Fruit fly (Drosophila melanogaster): ENCODE data around the gene Vml.
A peak's percentile ranks its signal among the peaks of the same experiment; 100 is the strongest.

Gene Vml

DNA sequence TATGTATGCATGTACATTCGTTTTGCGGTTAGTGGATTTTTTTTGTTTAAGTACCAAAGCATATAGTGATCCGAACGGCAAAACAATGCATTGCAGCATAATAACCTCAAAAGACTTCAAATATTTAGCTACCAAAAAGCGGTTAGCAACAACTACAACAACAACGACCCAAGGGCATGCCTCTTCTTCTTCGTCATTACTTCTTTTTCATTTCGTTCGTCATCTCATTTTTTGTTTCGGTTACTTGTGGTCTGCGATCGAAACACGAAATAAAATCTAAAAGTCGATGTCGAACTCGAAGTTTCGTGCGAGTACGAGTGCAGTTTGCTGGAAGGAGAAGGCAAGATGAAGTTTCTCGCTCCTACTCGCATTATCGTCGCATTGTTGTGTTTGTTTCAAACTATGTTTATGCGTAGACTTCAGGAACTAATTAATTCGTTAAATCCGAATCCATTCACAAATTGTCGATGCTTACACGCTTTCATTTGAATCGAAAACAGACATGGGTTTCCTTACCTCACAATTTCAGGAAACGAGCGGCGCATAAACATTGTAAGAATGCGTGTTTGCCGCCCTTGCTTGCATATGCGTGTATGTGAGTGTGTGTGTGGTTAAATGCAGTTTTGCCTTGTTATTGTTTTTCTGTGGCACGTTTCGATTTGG lies 23.2 kb downstream of the Vml start (continued):
- TF ChIP-seq Usf (GFP tag; optimal IDR thresholded peaks at IDR 0.05) (peak; percentile 53), Six4 (GFP tag; optimal IDR thresholded peaks at IDR 0.05) (peak; percentile 76), Max (GFP tag; optimal IDR thresholded peaks at IDR 0.05) (peak; percentile 41), CG2875 (GFP tag; optimal IDR thresholded peaks at IDR 0.05) (peak; percentile 77), CG15696 (tag; optimal IDR thresholded peaks at IDR 0.05) (peak; percentile 75), Ets97D (GFP tag; optimal IDR thresholded peaks at IDR 0.05) (peak; percentile 36), CG1832 (GFP tag; optimal IDR thresholded peaks at IDR 0.05) (no peak), ara (GFP tag; IDR thresholded peaks at IDR 0.05) (peak; percentile 95), CG43689 (GFP tag; IDR thresholded peaks at IDR 0.05) (peak; percentile 72), usp (GFP tag; optimal IDR thresholded peaks at IDR 0.05) (no peak), CG14965 (GFP tag; optimal IDR thresholded peaks at IDR 0.05; ENCODE audit: borderline replicate concordance) (no peak), bcd (GFP tag; optimal IDR thresholded peaks at IDR 0.05) (peak; percentile 58), CG8359 (GFP tag; optimal IDR thresholded peaks at IDR 0.05; ENCODE audit: borderline replicate concordance) (peak; percentile 69), zen2 (GFP tag; IDR thresholded peaks at IDR 0.05; ENCODE audit: partially characterized antibody) (no peak), Dll (GFP tag; IDR thresholded peaks at IDR 0.05; ENCODE audit: partially characterized antibody) (no peak), mam (GFP tag; optimal IDR thresholded peaks at IDR 0.05) (peak; percentile 61), Sin3A (optimal IDR thresholded peaks at IDR 0.05) (no peak), CG12769 (tag; optimal IDR thresholded peaks at IDR 0.05) (peak; percentile 67), CG13424 (tag; optimal IDR thresholded peaks at IDR 0.05) (peak; percentile 80), Myb (GFP tag; optimal IDR thresholded peaks at IDR 0.05) (peak; percentile 35), CG16813 (GFP tag; IDR thresholded peaks at IDR 0.05; ENCODE audit: partially characterized antibody) (no peak), Oaz (GFP tag; IDR thresholded peaks at IDR 0.05) (0 out of 2 replicates have a peak, but pooled peaks have one; percentile 12), dimm (GFP tag; IDR thresholded peaks at IDR 0.05) (peak; percentile 58; the same call in 1 of the 2 replicates), tio (GFP tag; optimal IDR thresholded peaks at IDR 0.05) (peak; percentile 59), run (tag; optimal IDR thresholded peaks at IDR 0.05) (peak; percentile 74), CG10209 (GFP tag; optimal IDR thresholded peaks at IDR 0.05) (peak; percentile 75), sc (optimal IDR thresholded peaks at IDR 0.05) (no peak), sc (GFP tag; optimal IDR thresholded peaks at IDR 0.05) (peak; percentile 75), row (GFP tag; IDR thresholded peaks at IDR 0.05) (peak; percentile 90), scrt (GFP tag; optimal IDR thresholded peaks at IDR 0.05) (peak; percentile 45), sug (tag; optimal IDR thresholded peaks at IDR 0.05) (no peak), CG8765 (GFP tag; IDR thresholded peaks at IDR 0.05) (peak; percentile 73), CG4360 (GFP tag; IDR thresholded peaks at IDR 0.05) (peak; percentile 80), Tbp (GFP tag; optimal IDR thresholded peaks at IDR 0.05) (no peak), ftz-f1 (GFP tag; optimal IDR thresholded peaks at IDR 0.05) (no peak), CG17385 (GFP tag; optimal IDR thresholded peaks at IDR 0.05) (peak; percentile 79), CG12155 (GFP tag; optimal IDR thresholded peaks at IDR 0.05) (peak; percentile 59), HLH3B (GFP tag; IDR thresholded peaks at IDR 0.05) (peak; percentile 80), Kr (GFP tag; optimal IDR thresholded peaks at IDR 0.05) (peak; percentile 76), CG4730 (GFP tag; IDR thresholded peaks at IDR 0.05) (peak; percentile 48), CHES-1-like (GFP tag; optimal IDR thresholded peaks at IDR 0.05) (peak; percentile 43), Hsf (GFP tag; optimal IDR thresholded peaks at IDR 0.05) (peak; percentile 88), crp (GFP tag; optimal IDR thresholded peaks at IDR 0.05) (peak in 1 of 2 experiments; percentile 26), PHDP (tag; optimal IDR thresholded peaks at IDR 0.05) (peak; percentile 80), hb (GFP tag; IDR thresholded peaks at IDR 0.05; ENCODE audit: partially characterized antibody) (no peak), tna (GFP tag; IDR thresholded peaks at IDR 0.05; ENCODE audit: partially characterized antibody) (no peak), tup (GFP tag; optimal IDR thresholded peaks at IDR 0.05) (peak; percentile 54), CG32532 (GFP tag; IDR thresholded peaks at IDR 0.05) (peak; percentile 40; the same call in 1 of the 2 replicates), CG10431 (GFP tag; optimal IDR thresholded peaks at IDR 0.05) (peak; percentile 55), CG18619 (GFP tag; optimal IDR thresholded peaks at IDR 0.05) (peak; percentile 47)

All from whole organism, embryonic.